Worm (Caenorhabditis elegans): ENCODE data around the gene moa-2.

moa-2 gene

DNA sequence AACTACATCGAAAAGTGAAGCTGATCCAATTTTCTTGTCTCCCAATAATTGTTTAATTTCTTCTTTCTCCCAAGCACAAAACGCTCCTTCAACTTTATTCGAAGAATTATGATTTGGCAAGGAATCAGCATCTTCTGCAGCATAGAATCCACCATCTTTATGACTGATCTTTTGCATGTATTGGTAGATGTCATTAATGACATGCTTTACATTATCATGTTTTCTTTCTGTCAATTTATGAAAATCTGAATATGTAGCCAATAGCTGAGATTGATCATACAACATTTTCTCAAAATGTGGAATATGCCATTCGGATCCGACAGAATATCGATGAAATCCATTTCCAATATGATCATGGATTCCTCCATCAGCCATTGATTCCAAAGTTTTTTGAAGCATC, 1.7 kb downstream of the moa-2 start:
- TF ChIP-seq dao-5 (tag; optimal IDR thresholded peaks at IDR 0.05) (no peak), W03F9.2 (tag; optimal IDR thresholded peaks at IDR 0.05) (no peak), him-1 (tag; optimal IDR thresholded peaks at IDR 0.05) (no peak)

DNA sequence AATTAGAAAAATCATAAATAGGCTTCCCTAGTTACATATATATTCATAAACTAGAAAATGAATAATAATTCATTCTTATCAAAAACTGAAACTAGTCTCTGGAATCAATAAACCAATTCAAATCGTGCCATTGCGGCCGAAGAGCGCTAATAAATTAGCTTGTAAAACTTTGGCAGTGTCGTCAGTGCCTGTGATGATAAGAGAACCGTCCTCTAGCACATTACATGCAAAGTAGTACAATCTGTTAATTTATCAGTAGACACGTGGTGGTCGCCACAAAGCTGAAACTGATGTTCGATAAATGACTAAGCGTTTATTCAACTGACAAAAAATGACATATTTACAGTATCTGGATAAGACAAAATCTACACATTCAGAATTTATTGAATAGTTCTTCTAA, 3.2 kb downstream of the moa-2 start:
- TF ChIP-seq him-1 (tag; optimal IDR thresholded peaks at IDR 0.05), result no peak
- TF ChIP-seq W03F9.2 (tag; optimal IDR thresholded peaks at IDR 0.05), result no peak
- no peak for TF ChIP-seq dao-5 (tag; optimal IDR thresholded peaks at IDR 0.05)

DNA sequence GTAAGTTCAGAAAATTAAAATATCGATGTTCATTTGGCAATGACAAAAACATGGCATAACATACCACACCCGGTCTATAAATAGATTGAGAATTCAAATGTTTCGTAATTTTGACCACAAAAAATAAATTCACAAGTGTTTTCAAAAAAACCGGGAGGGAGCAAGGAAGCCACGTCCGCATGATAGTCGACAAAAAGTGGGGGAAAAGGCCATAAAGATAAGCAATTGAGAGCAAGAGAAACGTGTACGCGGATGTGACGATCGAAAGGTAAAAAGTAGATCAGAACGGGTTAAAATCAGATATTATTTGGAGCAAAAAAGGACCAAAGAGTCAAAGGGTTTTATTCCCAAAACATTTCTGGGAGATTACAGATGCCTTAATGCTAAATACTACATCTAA, 4.1 kb downstream of the moa-2 start:
- TF ChIP-seq W03F9.2 (tag; optimal IDR thresholded peaks at IDR 0.05) (no peak), him-1 (tag; optimal IDR thresholded peaks at IDR 0.05) (no peak), dao-5 (tag; optimal IDR thresholded peaks at IDR 0.05) (no peak)

DNA sequence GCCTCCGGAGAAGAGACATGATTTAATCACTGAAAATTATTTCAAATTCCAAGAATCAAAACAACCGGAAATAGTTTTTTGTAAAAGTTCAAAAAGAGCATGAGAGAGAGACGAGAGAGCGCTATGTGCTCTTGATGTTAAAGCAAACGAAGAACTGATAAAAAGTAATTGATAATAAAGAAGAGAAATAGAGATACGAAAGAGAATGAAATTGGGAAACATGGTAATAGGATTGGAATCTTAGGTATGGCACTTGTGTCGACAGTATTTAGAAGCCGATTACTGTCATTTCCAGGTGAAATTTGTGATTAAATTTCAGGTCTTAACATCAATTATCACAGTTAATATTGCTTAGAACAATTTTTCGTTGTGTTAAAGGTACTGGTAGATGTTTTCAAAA, 4.9 kb downstream of the moa-2 start, which contains the start of gene nhx-2:
nhx-2 (minus strand) TSS at position 29 of the 400 bp plus-strand sequence.
- TF ChIP-seq dao-5 (tag; optimal IDR thresholded peaks at IDR 0.05) (no peak), W03F9.2 (tag; optimal IDR thresholded peaks at IDR 0.05) (no peak), him-1 (tag; optimal IDR thresholded peaks at IDR 0.05) (no peak)

DNA sequence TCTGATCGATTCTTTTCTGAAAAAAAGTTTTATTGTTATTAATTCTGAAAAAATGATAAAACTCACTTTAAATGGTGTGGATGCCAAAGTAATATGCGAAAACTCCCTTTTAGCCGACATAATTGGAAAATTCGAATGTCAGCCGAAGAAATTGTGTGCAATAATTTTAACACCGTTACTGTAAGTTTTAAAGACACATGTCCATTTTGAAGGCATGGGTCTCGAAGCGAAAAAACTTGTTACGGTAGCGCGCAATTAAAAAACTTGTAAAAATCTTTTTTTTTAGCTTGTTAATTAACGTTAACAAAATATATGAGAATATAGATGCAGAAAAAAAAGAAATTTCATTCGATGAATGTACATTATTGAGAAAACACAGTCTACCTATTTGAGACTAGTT, 8.4 kb downstream of the moa-2 start, which contains the start of gene pid-1:
pid-1 (minus strand) TSS at position 173 of the 400 bp plus-strand sequence.
- no peak for TF ChIP-seq dao-5 (tag; optimal IDR thresholded peaks at IDR 0.05)
- TF ChIP-seq W03F9.2 (tag; optimal IDR thresholded peaks at IDR 0.05), result no peak
- TF ChIP-seq him-1 (tag; optimal IDR thresholded peaks at IDR 0.05), result no peak

DNA sequence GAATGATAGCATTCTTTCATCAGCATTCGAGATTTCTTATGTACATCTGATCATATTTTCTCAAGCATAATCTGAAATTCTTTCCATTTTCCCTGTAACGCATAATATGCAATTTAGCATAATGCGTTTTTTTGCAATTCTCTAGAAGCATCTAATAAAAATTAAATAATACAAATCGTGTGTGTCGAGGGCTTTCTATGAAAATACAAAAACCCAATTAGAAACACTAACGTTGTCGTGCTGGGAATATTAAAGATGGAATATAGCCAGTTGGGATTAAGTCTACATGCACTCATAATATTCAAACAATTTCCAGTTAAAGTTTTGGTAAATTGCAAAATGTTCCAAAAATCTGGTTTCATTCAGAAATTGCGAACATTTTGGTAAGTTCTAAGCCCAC, 14.2 kb downstream of the moa-2 start, which contains the start of gene F18A1.1:
F18A1.1 (plus strand) TSS at position 301 of the 400 bp plus-strand sequence.
- no peak for TF ChIP-seq him-1 (tag; optimal IDR thresholded peaks at IDR 0.05)
- TF ChIP-seq W03F9.2 (tag; optimal IDR thresholded peaks at IDR 0.05), result no peak
- no peak for TF ChIP-seq dao-5 (tag; optimal IDR thresholded peaks at IDR 0.05)

DNA sequence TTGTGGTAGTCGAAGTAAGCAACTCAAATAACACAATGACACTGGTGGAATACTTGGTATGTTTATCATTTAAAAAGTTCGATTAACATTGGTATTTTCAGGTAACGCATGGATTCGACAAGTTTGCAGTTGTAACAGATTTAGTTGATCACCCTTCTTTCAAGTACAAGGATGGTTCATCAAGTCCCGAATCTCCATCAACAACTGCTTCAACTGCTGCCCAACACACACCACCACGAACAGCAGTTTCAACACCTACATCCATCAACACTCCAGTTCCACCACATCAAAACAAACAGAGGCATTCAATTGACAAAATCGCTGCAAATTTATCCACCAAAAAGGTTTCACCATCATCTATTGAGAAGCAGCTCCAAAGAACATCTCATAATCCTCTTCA, 16.3 kb downstream of the moa-2 start:
- TF ChIP-seq dao-5 (tag; optimal IDR thresholded peaks at IDR 0.05) (no peak), him-1 (tag; optimal IDR thresholded peaks at IDR 0.05) (no peak), W03F9.2 (tag; optimal IDR thresholded peaks at IDR 0.05) (no peak)

DNA sequence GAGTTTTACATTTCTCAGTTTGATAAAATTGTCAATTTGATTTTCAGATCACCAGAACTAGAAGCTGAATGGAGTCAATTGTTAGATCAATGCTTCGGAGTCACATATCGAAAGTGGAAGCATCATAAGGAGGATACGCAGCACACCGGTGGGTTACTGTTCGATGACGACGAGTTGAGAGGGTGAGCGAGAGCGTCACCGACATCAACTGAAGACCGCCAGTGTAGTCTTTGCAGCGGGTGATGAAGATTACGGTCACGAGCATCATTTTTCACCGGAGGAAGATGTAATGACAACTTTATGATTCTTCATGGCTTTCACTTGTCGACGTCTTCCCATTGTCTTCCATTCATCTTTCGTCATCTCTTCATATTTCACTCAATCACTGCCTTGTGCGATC, 16.9 kb downstream of the moa-2 start, which contains the start of gene lin-26:
lin-26 (plus strand) TSS at position 301 of the 400 bp plus-strand sequence.
- no peak for TF ChIP-seq him-1 (tag; optimal IDR thresholded peaks at IDR 0.05)
- TF ChIP-seq dao-5 (tag; optimal IDR thresholded peaks at IDR 0.05), result no peak
- TF ChIP-seq W03F9.2 (tag; optimal IDR thresholded peaks at IDR 0.05), result no peak

DNA sequence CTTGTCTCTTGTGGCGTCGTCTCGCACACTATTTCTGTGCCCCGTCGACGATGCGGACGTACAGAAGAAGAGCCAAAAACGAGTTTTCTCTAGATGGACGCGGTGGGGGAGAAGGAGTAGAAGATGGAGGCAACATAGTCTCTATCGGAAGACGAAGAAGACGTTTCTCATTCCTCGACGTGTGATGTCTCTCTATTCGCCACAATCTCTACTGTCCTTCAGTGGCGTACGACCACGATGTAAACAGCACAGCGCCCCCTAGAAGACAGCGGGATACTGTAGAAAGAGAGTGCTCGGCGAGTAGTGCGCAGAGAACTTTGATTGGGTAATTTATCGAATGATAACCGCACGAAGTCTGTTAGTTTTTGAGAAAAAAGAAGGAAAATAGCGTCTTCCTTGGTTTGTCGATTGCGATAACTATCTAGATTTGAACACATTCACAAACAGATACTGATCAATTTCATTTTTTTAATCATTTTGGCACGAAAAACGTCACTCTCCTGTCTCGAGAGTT, 19.3 kb downstream of the moa-2 start:
- no peak for TF ChIP-seq dao-5 (tag; optimal IDR thresholded peaks at IDR 0.05)
- TF ChIP-seq W03F9.2 (tag; optimal IDR thresholded peaks at IDR 0.05), result no peak
- TF ChIP-seq him-1 (tag; optimal IDR thresholded peaks at IDR 0.05), result no peak

DNA sequence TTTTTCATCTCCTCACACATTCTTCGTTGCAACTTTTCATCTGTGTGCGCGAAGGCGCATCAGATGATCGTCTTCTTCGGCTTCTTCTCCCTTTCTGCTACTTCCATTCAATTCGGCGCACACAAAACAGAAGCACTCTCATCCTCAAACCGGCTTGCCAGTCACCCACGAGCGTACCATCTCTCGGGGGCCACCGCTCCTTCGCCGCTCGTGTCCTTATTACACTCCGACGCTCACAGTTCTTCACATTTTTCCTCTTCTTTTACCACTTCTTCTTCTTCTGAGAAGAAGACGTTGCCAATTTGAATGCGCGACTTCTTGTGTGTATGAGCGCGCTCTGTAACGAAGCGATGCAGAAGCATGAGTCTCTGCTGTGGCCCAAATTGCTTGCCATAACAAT, 20.3 kb downstream of the moa-2 start:
- no peak for TF ChIP-seq W03F9.2 (tag; optimal IDR thresholded peaks at IDR 0.05)
- no peak for TF ChIP-seq him-1 (tag; optimal IDR thresholded peaks at IDR 0.05)
- TF ChIP-seq dao-5 (tag; optimal IDR thresholded peaks at IDR 0.05), result no peak

DNA sequence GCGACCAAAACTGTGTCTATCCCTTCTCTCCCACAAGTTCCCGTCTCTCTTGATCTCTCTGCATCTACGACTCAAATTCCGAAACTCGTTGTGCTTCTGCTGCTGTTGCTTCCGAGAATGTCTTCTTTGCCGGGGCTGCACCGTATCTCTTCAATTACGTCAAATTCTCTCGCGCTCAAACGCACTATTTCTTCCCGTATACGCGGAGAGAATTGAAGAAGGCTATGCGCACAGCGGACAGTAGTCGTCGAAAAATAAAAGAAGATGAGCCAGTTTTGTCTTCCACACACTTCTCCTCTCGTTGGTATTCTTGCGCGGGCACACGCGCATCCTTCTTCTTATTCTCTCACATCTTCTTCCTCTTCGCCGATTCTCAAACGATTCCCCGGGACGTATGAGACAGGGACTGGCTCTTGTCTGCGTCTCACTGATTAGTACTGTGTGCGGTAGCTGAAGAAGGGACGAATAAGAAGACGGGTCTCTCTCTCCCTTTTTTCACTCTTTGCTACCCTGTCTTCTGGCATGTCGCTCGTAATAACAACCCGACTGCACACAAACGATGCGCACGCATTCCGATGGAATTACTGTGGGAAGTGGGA, 22.4 kb downstream of the moa-2 start:
- TF ChIP-seq him-1 (tag; optimal IDR thresholded peaks at IDR 0.05) (no peak), dao-5 (tag; optimal IDR thresholded peaks at IDR 0.05) (no peak), W03F9.2 (tag; optimal IDR thresholded peaks at IDR 0.05) (no peak)

DNA sequence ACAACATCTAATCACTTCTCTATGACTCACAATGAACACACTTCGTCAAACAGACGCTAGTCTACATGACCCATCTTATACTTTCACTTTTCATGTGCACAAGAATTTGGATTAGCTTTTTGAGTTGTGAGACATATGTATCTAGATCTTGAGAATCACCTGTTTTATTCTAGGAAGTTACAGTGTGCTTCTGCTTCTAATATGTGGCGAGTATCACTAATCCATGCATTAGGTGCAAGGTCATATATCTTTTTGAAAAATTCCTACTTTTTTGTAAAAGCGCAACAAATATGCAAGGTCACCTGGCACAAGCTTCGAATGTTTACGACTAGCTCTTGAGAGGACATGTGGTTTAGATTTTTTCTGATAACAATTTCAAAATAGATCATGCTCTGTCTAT, 23.1 kb downstream of the moa-2 start:
- TF ChIP-seq him-1 (tag; optimal IDR thresholded peaks at IDR 0.05) (no peak), dao-5 (tag; optimal IDR thresholded peaks at IDR 0.05) (no peak), W03F9.2 (tag; optimal IDR thresholded peaks at IDR 0.05) (no peak)

DNA sequence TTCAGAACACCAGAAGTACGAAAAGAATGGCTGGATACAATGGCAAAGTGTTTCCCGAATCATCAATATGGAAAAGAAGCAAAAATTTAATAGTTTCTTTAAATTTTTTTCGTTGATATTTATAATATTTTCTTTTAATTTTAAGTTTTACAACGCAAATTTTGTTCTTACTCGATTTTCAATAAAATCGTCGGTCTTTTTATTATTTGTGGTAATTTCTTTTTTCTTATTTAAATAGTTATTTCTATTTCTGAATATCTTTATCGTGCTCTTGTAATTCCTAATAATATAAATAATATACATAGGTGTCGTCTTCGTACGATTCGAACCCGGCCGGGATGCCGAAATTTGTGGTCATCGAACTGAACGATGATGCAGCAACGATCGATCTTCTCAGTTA, 27.1 kb downstream of the moa-2 start, which contains the start of gene lir-1:
lir-1 (plus strand) TSS at position 301 of the 400 bp plus-strand sequence.
- TF ChIP-seq him-1 (tag; optimal IDR thresholded peaks at IDR 0.05) (no peak), dao-5 (tag; optimal IDR thresholded peaks at IDR 0.05) (no peak), W03F9.2 (tag; optimal IDR thresholded peaks at IDR 0.05) (no peak)

DNA sequence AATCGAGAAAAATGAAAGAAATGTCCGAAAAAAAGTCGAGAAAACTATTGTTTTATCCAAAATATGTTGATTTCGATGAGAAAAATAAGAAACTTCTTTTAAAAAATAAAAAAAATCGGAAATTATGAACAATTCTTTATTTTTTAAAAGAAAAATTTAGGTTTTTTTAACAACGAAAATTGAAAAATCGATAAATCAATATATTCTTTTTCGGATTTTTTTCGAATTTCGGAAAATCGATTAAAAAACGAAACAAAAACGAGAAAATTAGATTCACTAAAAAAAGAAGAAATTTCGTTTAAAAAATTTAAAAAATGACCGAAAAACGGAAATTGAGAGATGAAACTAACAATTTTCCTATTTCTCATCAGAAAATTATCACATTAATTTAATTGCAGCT, 28.8 kb downstream of the moa-2 start:
- TF ChIP-seq dao-5 (tag; optimal IDR thresholded peaks at IDR 0.05), result no peak
- no peak for TF ChIP-seq W03F9.2 (tag; optimal IDR thresholded peaks at IDR 0.05)
- no peak for TF ChIP-seq him-1 (tag; optimal IDR thresholded peaks at IDR 0.05)

DNA sequence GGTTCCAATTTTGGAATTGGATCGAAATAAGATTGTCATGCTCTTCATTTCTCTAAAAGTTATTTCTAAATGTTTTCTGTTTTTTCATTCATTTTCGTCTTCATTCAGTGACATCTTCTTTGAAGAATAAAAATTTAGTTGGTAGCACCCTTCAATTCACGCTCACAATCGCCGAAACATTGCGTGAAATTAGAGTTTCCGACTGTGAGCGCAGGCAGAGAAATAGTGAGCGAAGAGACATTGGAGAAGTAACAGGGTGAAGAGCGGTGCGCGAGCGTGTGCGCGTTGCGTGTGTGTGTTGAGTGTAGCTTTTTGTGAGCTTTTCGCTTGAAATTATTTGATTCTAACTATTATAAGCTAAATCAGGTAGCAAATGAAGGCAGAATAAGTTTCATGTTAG, 29.4 kb downstream of the moa-2 start:
- TF ChIP-seq W03F9.2 (tag; optimal IDR thresholded peaks at IDR 0.05) (no peak), dao-5 (tag; optimal IDR thresholded peaks at IDR 0.05) (no peak), him-1 (tag; optimal IDR thresholded peaks at IDR 0.05) (no peak)
